Fruit fly (Drosophila melanogaster) whole organism, embryonic: ENCODE results near the gene CG15414.
A peak's percentile ranks its signal among the peaks of the same experiment; 100 is the strongest.

Experiments used
- Aef1 ChIP-seq: fragments of 200-800 bp; sonication (Bioruptor generic); IDR thresholded peaks from 3 replicates; pipeline ENCODE4 v1.3.6; 2022; ENCODE audit warnings: missing biosample characterization, missing genetic modification characterization
- Atf-2 ChIP-seq: fragments of 200-800 bp; sonication (Bioruptor generic); optimal IDR thresholded peaks from 2 replicates; lab custom pipeline; 2016; ENCODE audit warnings: missing biosample characterization, missing genetic modification characterization
- B-H2 ChIP-seq: fragments of 200-800 bp; sonication (Bioruptor generic); optimal IDR thresholded peaks from 2 replicates; lab custom pipeline; 2018; ENCODE audit warnings: missing biosample characterization, mild to moderate bottlenecking, missing genetic modification characterization
- CG10274 ChIP-seq: fragments of 200-800 bp; sonication (Bioruptor generic); optimal IDR thresholded peaks from 3 replicates; lab custom pipeline; 2017; ENCODE audit warnings: missing biosample characterization, mild to moderate bottlenecking, missing genetic modification characterization
- CG12219 ChIP-seq: fragments of 200-800 bp; sonication (Bioruptor generic); optimal IDR thresholded peaks from 3 replicates; lab custom pipeline; 2018; ENCODE audit warnings: missing biosample characterization, mild to moderate bottlenecking, missing genetic modification characterization
- CG15073 ChIP-seq: fragments of 200-800 bp; sonication (Bioruptor generic); optimal IDR thresholded peaks from 2 replicates; lab custom pipeline; 2016; ENCODE audit warnings: missing biosample characterization, missing genetic modification characterization
- CG17612 ChIP-seq: fragments of 200-800 bp; sonication (Bioruptor generic); IDR thresholded peaks from 2 replicates; pipeline ENCODE4 v1.3.6; 2022; ENCODE audit warnings: missing biosample characterization, missing genetic modification characterization
- CG17912 ChIP-seq: fragments of 200-800 bp; sonication (Bioruptor generic); optimal IDR thresholded peaks from 2 replicates; lab custom pipeline; 2018; ENCODE audit warnings: missing biosample characterization, mild to moderate bottlenecking, missing genetic modification characterization
- CG2678 ChIP-seq: fragments of 200-800 bp; sonication (Bioruptor generic); optimal IDR thresholded peaks from 3 replicates; lab custom pipeline; 2019; ENCODE audit warnings: missing biosample characterization, mild to moderate bottlenecking, missing genetic modification characterization, moderate library complexity
- CG30403 ChIP-seq: fragments of 200-800 bp; sonication (Bioruptor generic); optimal IDR thresholded peaks from 3 replicates; lab custom pipeline; 2016; ENCODE audit warnings: missing biosample characterization, missing genetic modification characterization
- CG3065 ChIP-seq: fragments of 200-800 bp; sonication (Bioruptor generic); optimal IDR thresholded peaks from 2 replicates; lab custom pipeline; 2016; ENCODE audit warnings: missing biosample characterization, missing genetic modification characterization
- CG31365 ChIP-seq: fragments of 200-800 bp; sonication (Bioruptor generic); optimal IDR thresholded peaks from 2 replicates; lab custom pipeline; 2018; ENCODE audit warnings: missing biosample characterization, mild to moderate bottlenecking, missing genetic modification characterization
- CG3838 ChIP-seq: fragments of 200-800 bp; sonication (Bioruptor generic); optimal IDR thresholded peaks from 3 replicates; lab custom pipeline; 2016; ENCODE audit warnings: missing biosample characterization, missing genetic modification characterization
- CG7928 ChIP-seq: fragments of 200-800 bp; sonication (Bioruptor generic); optimal IDR thresholded peaks from 2 replicates; lab custom pipeline; 2017; ENCODE audit warnings: missing biosample characterization, mild to moderate bottlenecking, missing genetic modification characterization
- CG8089 ChIP-seq: fragments of 200-800 bp; sonication (Bioruptor generic); optimal IDR thresholded peaks from 3 replicates; lab custom pipeline; 2016; ENCODE audit warnings: missing biosample characterization, missing genetic modification characterization
- CG8478 ChIP-seq: fragments of >200 bp; optimal IDR thresholded peaks from 2 replicates; lab custom pipeline; 2018
- CG9727 ChIP-seq: fragments of 200-800 bp; sonication (Bioruptor generic); optimal IDR thresholded peaks from 3 replicates; lab custom pipeline; 2017; ENCODE audit warnings: missing biosample characterization, mild to moderate bottlenecking, missing genetic modification characterization
- Chrac-16 ChIP-seq: fragments of 200-800 bp; sonication (Bioruptor generic); optimal IDR thresholded peaks from 3 replicates; lab custom pipeline; 2016; ENCODE audit warnings: missing biosample characterization, missing genetic modification characterization
- D19A ChIP-seq: fragments of 200-800 bp; optimal IDR thresholded peaks from 3 replicates; lab custom pipeline; 2019; ENCODE audit warnings: missing biosample characterization, mild to moderate bottlenecking, missing genetic modification characterization, moderate library complexity
- Doc3 ChIP-seq: fragments of 200-800 bp; sonication (Bioruptor generic); IDR thresholded peaks from 3 replicates; pipeline ENCODE4 v1.3.6; 2022; ENCODE audit warnings: missing biosample characterization, missing genetic modification characterization; ENCODE audit not compliant: partially characterized antibody
- ERR ChIP-seq: fragments of 200-800 bp; sonication (Bioruptor generic); optimal IDR thresholded peaks from 2 replicates; lab custom pipeline; 2016; ENCODE audit warnings: missing biosample characterization, missing genetic modification characterization
- Fer1 ChIP-seq: fragments of 200-800 bp; sonication (Bioruptor generic); optimal IDR thresholded peaks from 2 replicates; lab custom pipeline; 2017; ENCODE audit warnings: missing biosample characterization, mild to moderate bottlenecking, missing genetic modification characterization
- NFAT ChIP-seq: fragments of 200-800 bp; sonication (Bioruptor generic); IDR thresholded peaks from 2 replicates; pipeline ENCODE4 v1.3.6; 2022; ENCODE audit warnings: missing biosample characterization, missing genetic modification characterization
- NfI ChIP-seq: fragments of 200-800 bp; sonication (Bioruptor generic); optimal IDR thresholded peaks from 3 replicates; lab custom pipeline; 2018; ENCODE audit warnings: missing biosample characterization, mild to moderate bottlenecking, missing genetic modification characterization, moderate library complexity
- Pdp1 ChIP-seq, 2 experiments: fragments of 200-800 bp; sonication (Bioruptor generic); optimal IDR thresholded peaks; 3 replicates each; lab custom pipeline; 2016; ENCODE audit warnings: missing biosample characterization in 2 of 2, missing genetic modification characterization in 2 of 2, mild to moderate bottlenecking in 1 of 2, moderate library complexity in 1 of 2
- Scr ChIP-seq: fragments of 200-800 bp; sonication (Bioruptor generic); IDR thresholded peaks from 2 replicates; pipeline ENCODE4 v1.3.6; 2022; ENCODE audit warnings: missing biosample characterization, missing genetic modification characterization; ENCODE audit not compliant: partially characterized antibody
- YL-1 ChIP-seq: fragments of 200-800 bp; sonication (Bioruptor generic); optimal IDR thresholded peaks from 3 replicates; lab custom pipeline; 2017; ENCODE audit warnings: missing biosample characterization, mild to moderate bottlenecking, missing genetic modification characterization
- ara ChIP-seq: fragments of 200-800 bp; sonication (Bioruptor generic); IDR thresholded peaks from 2 replicates; pipeline ENCODE4 v1.3.6; 2022; ENCODE audit warnings: missing biosample characterization, missing genetic modification characterization
- bab2 ChIP-seq: fragments of 200-800 bp; sonication (Bioruptor generic); optimal IDR thresholded peaks from 2 replicates; lab custom pipeline; 2016; ENCODE audit warnings: missing biosample characterization, missing genetic modification characterization
- bsh ChIP-seq, 2 experiments: fragments of 200-800 bp; sonication (Bioruptor generic); optimal IDR thresholded peaks; 2 replicates each; lab custom pipeline; 2017 to 2018; ENCODE audit warnings: mild to moderate bottlenecking in 2 of 2, missing biosample characterization in 2 of 2, missing genetic modification characterization in 2 of 2, moderate library complexity in 1 of 2
- chif ChIP-seq, 2 experiments: fragments of 200-800 bp; sonication (Bioruptor generic); optimal IDR thresholded peaks; 3 replicates each; lab custom pipeline; 2016; ENCODE audit warnings: missing biosample characterization in 2 of 2, missing genetic modification characterization in 2 of 2
- ci ChIP-seq: fragments of 200-800 bp; sonication (Bioruptor generic); IDR thresholded peaks from 3 replicates; pipeline ENCODE4 v1.3.6; 2022; ENCODE audit warnings: missing biosample characterization, missing genetic modification characterization
- crc ChIP-seq: fragments of 200-800 bp; sonication (Bioruptor generic); optimal IDR thresholded peaks from 2 replicates; lab custom pipeline; 2016; ENCODE audit warnings: missing biosample characterization, missing genetic modification characterization
- dm ChIP-seq: fragments of 200-800 bp; sonication (Bioruptor generic); optimal IDR thresholded peaks from 3 replicates; lab custom pipeline; 2016; ENCODE audit warnings: missing biosample characterization, missing genetic modification characterization
- eyg ChIP-seq: fragments of 200-800 bp; sonication (Bioruptor generic); optimal IDR thresholded peaks from 3 replicates; lab custom pipeline; 2016; ENCODE audit warnings: missing biosample characterization, missing genetic modification characterization
- fu2 ChIP-seq: fragments of 200-800 bp; sonication (Bioruptor generic); optimal IDR thresholded peaks from 2 replicates; lab custom pipeline; 2016; ENCODE audit warnings: missing biosample characterization, missing genetic modification characterization
- grn ChIP-seq: fragments of 200-800 bp; sonication (Bioruptor generic); optimal IDR thresholded peaks from 3 replicates; lab custom pipeline; 2017; ENCODE audit warnings: missing biosample characterization, missing genetic modification characterization
- gt ChIP-seq: fragments of 200-800 bp; sonication (Bioruptor generic); IDR thresholded peaks from 2 replicates; pipeline ENCODE4 v1.3.6; 2022; ENCODE audit warnings: missing biosample characterization, missing genetic modification characterization
- h ChIP-seq: fragments of >200 bp; optimal IDR thresholded peaks from 2 replicates; lab custom pipeline; 2017
- hkb ChIP-seq, 2 experiments: fragments of 200-800 bp in 1 of 2; fragments of >200 bp in 1 of 2; sonication (Bioruptor generic) in 1 of 2; IDR thresholded peaks in 1 of 2; optimal IDR thresholded peaks in 1 of 2; 2 replicates each; pipeline versions ENCODE4 v1.3.6 to Lab custom; 2017 to 2022; ENCODE audit warnings: missing biosample characterization in 1 of 2, missing genetic modification characterization in 1 of 2
- lab ChIP-seq: fragments of 200-800 bp; sonication (Bioruptor generic); optimal IDR thresholded peaks from 3 replicates; lab custom pipeline; 2017; ENCODE audit warnings: missing biosample characterization, missing genetic modification characterization, mild to moderate bottlenecking, moderate library complexity, missing genetic modification reagents
- pan ChIP-seq, 4 experiments: fragments of >200 bp in 3 of 4; fragments of 200-800 bp in 1 of 4; sonication (Bioruptor generic) in 1 of 4; optimal IDR thresholded peaks in 3 of 4; IDR thresholded peaks in 1 of 4; 2 replicates each; pipeline versions ENCODE4 v1.3.6 to Lab custom; 2017 to 2022; ENCODE audit warnings: missing biosample characterization in 2 of 4, missing genetic modification characterization in 2 of 4, mixed read lengths in 1 of 4
- peb ChIP-seq: fragments of 200-800 bp; sonication (Bioruptor generic); IDR thresholded peaks from 2 replicates; pipeline ENCODE4 v1.3.6; 2022; ENCODE audit warnings: missing biosample characterization, missing genetic modification characterization
- psq ChIP-seq: fragments of 200-800 bp; sonication (Bioruptor generic); optimal IDR thresholded peaks from 2 replicates; lab custom pipeline; 2017; ENCODE audit warnings: missing biosample characterization, missing genetic modification characterization
- run ChIP-seq: fragments of 200-800 bp; sonication (Bioruptor generic); optimal IDR thresholded peaks from 3 replicates; lab custom pipeline; 2018; ENCODE audit warnings: missing biosample characterization, mild to moderate bottlenecking, missing genetic modification characterization
- sc ChIP-seq, 3 experiments: fragments of >200 bp in 2 of 3; fragments of 200-800 bp in 1 of 3; sonication (Bioruptor generic) in 1 of 3; optimal IDR thresholded peaks; 2 replicates in 2 of 3; 3 replicates in 1 of 3; lab custom pipeline; 2017; ENCODE audit warnings: mild to moderate bottlenecking in 1 of 3, missing biosample characterization in 1 of 3, missing genetic modification characterization in 1 of 3, missing genetic modification reagents in 1 of 3
- sim ChIP-seq: fragments of 200-800 bp; sonication (Bioruptor generic); IDR thresholded peaks from 2 replicates; pipeline ENCODE4 v1.3.6; 2022; ENCODE audit warnings: missing biosample characterization, missing genetic modification characterization
- tap ChIP-seq: fragments of 200-800 bp; optimal IDR thresholded peaks from 3 replicates; lab custom pipeline; 2019; ENCODE audit warnings: missing biosample characterization, mild to moderate bottlenecking, missing genetic modification characterization, moderate library complexity
- ttk ChIP-seq: fragments of 200-800 bp; sonication (Bioruptor generic); IDR thresholded peaks from 2 replicates; pipeline ENCODE4 v2.1.2; 2022; ENCODE audit warnings: missing biosample characterization, missing genetic modification characterization

The CG15414 gene

DNA sequence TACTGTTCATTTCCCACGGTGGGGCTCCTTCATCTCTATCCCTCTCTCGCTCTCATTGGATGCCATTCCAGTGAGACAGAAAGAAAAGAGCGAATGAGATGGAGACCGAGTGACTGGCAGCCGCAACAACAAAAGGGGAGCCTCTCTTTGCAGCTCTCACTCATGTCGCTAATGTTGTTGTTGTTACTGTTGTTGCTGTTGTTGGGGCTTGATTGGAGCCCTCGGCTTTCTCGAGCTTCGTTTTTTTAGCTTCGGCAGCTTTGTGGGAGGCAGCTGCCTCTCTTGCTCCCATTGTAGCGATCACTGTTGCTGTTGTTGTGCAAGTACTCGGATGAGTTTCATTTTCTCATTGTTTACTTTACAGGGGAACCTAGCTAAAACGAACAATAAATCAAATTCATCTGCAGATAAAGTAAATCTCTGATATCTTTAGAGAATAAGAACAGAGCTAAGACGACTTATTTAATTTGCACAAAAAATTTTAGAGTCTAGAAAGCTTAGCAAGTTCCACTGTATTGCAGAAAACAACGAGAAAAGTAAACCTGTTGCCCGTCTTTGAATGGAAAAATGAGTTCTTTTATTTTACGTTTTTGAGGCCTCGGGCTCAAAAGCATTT is 43.5 kb upstream of the CG15414 start (continued):
- TF ChIP-seq CG31365 (tag; lab: Kevin White, UChicago) (no peak), Pdp1 (GFP tag; optimal IDR thresholded peaks at IDR 0.05; lab: Kevin White, UChicago) (peak; percentile 44 to 51), CG3838 (GFP tag; lab: Kevin White, UChicago) (no peak), run (tag; lab: Kevin White, UChicago) (no peak), h (lab: Kevin White, UChicago) (no peak), psq (GFP tag; lab: Kevin White, UChicago) (no peak), ara (GFP tag; lab: Robert Waterston, UW) (peak; percentile 75), sc (optimal IDR thresholded peaks at IDR 0.05; lab: Kevin White, UChicago) (no peak), sc (GFP tag; optimal IDR thresholded peaks at IDR 0.05; lab: Kevin White, UChicago) (peak; percentile 5), gt (GFP tag; lab: Robert Waterston, UW) (no peak), Scr (no peak), dm (GFP tag; lab: Kevin White, UChicago) (no peak), CG2678 (tag; lab: Kevin White, UChicago) (peak; percentile 59), CG3065 (GFP tag; lab: Kevin White, UChicago) (no peak), crc (GFP tag; lab: Kevin White, UChicago) (no peak), Aef1 (GFP tag; lab: Robert Waterston, UW) (peak; percentile 58; the same call in 2 of the 3 replicates), CG15073 (GFP tag; lab: Kevin White, UChicago) (no peak), Fer1 (GFP tag; lab: Kevin White, UChicago) (no peak), Doc3 (GFP tag; lab: Robert Waterston, UW) (no peak), CG10274 (GFP tag; lab: Kevin White, UChicago) (no peak), tap (peak; percentile 33), ci (peak; percentile 70; the same call in 2 of the 3 replicates), D19A (tag; lab: Kevin White, UChicago) (peak; percentile 51), bab2 (GFP tag; lab: Kevin White, UChicago) (peak; percentile 32), CG30403 (peak; percentile 64), CG9727 (GFP tag; lab: Kevin White, UChicago) (peak; percentile 11), NFAT (GFP tag; lab: Robert Waterston, UW) (peak; percentile 42; the same call in 1 of the 2 replicates), eyg (peak; percentile 23), B-H2 (GFP tag; lab: Kevin White, UChicago) (no peak), CG17612 (GFP tag; lab: Robert Waterston, UW) (no peak), CG8478 (lab: Kevin White, UChicago) (peak; percentile 55), Atf-2 (GFP tag; lab: Kevin White, UChicago) (peak; percentile 49), lab (GFP tag; lab: Kevin White, UChicago) (peak; percentile 32), NfI (GFP tag; lab: Kevin White, UChicago) (peak; percentile 49), CG17912 (GFP tag; lab: Kevin White, UChicago) (no peak), pan (optimal IDR thresholded peaks at IDR 0.05; lab: Kevin White, UChicago) (no peak), pan (GFP tag; optimal IDR thresholded peaks at IDR 0.05 in 1 of 2, IDR thresholded peaks at IDR 0.05 in 1 of 2) (peak in 1 of 2 experiments; percentile 58), CG7928 (GFP tag; lab: Kevin White, UChicago) (no peak), fu2 (GFP tag; lab: Kevin White, UChicago) (no peak), CG8089 (GFP tag; lab: Kevin White, UChicago) (peak; percentile 2), YL-1 (GFP tag; lab: Kevin White, UChicago) (no peak), ttk (GFP tag; lab: Robert Waterston, UW) (peak; percentile 58), ERR (GFP tag; lab: Kevin White, UChicago) (no peak), sim (0 out of 2 replicates have a peak, but pooled peaks have one; percentile 10), CG12219 (GFP tag; lab: Kevin White, UChicago) (peak; percentile 36), Chrac-16 (GFP tag; lab: Kevin White, UChicago) (peak; percentile 50), bsh (GFP tag; optimal IDR thresholded peaks at IDR 0.05; lab: Kevin White, UChicago) (peak; percentile 72 to 74), chif (GFP tag; optimal IDR thresholded peaks at IDR 0.05; lab: Kevin White, UChicago) (peak in 1 of 2 experiments; percentile 47), hkb (optimal IDR thresholded peaks at IDR 0.05; lab: Kevin White, UChicago) (no peak), hkb (GFP tag; IDR thresholded peaks at IDR 0.05; lab: Robert Waterston, UW) (peak; percentile 47), grn (no peak), peb (peak; percentile 53; the same call in 1 of the 2 replicates)
